Worm (Caenorhabditis elegans): ENCODE measurements around the gene camt-1.

Gene camt-1

DNA sequence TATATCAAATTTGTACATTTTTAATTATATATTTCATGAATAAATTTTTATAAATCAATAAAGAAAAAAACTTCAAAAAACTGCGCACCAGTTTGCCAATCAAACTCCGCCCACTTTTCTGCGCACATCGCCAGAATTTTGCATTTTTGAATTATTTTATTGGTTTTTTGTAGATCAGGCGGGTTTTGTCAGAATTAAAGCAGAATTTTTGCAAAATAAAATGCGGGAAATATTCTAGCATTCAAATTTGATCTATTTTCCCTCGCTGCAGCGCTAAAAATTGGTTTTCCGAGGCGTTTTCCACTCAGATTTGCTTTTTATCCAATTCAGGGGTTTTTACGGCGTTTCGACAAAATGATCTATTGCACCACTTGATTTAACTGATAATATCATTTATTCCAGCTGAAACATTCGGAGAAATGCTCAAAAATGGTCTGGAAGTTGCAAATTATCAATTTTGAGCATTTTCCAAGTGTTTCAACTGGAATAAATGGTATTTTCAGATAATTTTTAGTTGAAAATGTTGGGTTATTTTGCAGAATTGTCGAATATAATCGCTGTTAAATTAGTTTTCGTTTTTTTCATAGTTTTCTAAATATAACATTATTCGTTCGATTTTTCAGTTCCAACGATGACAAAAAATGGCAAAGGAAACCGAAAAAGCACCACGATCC lies 33.8 kb downstream of the camt-1 start, which contains the start of gene W06B4.1:
TSS of gene W06B4.1 (plus strand) at position 624 of the 674 bp plus-strand sequence.
- TF ChIP-seq dao-5 (tag; optimal IDR thresholded peaks at IDR 0.05) (no peak), him-1 (tag; optimal IDR thresholded peaks at IDR 0.05) (no peak), W03F9.2 (tag; optimal IDR thresholded peaks at IDR 0.05) (no peak)

DNA sequence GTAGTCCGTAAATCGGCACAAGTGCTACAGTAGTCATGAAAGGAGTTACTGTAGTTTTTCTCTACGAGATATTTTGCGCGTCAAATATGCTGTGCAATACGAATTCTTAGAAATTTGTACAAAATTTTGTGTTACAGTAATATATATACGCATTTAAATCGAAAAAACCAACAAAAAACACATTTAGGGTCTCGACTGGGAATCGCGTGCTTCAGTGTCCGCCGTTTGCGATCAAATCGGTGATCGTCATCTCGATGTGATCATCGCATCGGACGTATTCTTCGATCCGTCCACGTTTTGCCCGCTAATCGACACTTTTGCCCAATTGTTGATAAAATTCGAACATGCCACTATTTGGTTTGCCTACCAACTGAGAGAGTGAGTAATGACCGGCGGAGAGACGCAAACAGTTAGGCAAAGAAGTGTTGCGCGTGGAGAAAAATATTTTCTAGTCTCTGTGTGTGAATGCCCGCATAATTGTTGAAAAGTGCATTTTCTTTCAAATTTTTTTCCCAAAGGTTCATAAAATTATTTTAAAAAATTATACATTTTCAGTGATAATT lies 36.0 kb downstream of the camt-1 start:
- TF ChIP-seq dao-5 (tag; optimal IDR thresholded peaks at IDR 0.05), result no peak
- TF ChIP-seq him-1 (tag; optimal IDR thresholded peaks at IDR 0.05), result no peak
- TF ChIP-seq W03F9.2 (tag; optimal IDR thresholded peaks at IDR 0.05), result no peak

DNA sequence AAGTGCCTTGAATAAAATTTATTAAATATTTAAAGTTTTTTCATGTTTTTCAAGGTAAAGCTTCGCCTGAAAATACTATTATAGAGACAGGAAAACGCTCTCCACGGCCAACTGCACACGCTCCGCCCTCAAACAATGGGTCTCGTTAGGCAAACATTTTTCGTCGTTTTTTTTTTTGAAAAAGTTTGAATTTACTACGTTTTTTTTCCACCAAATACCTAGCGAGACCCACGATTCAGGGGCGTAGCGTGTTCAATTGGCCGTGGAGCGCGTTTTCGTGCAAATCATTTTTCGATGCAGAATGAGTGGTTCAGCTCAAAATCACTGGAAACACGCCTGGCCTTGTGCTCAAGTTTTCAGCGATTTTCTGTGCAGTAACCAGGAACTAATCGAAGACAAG lies 37.1 kb downstream of the camt-1 start, which contains the start of gene W06B4.2:
TSS of gene W06B4.2 (plus strand) at position 301 of the 400 bp plus-strand sequence.
- TF ChIP-seq dao-5 (tag; optimal IDR thresholded peaks at IDR 0.05) (no peak), W03F9.2 (tag; optimal IDR thresholded peaks at IDR 0.05) (no peak), him-1 (tag; optimal IDR thresholded peaks at IDR 0.05) (no peak)

DNA sequence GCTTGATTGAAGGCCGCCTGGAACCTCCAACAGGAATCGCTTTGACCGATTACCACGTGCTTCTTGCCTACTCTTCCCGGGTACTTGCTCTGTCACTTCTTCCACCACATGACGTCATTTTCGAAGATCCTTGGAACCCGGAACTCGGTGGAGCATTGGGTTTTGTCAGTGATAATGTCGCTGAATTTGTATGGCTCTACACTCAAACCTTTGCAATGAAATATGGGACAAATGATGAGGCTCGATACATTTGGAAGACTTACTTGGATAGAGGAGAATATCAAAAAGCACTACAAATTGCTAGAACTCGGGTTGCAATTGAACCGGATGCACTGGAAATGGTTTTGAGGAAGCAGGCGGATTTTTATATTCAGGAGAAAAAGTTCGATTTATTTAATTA lies 42.1 kb downstream of the camt-1 start:
- TF ChIP-seq W03F9.2 (tag; optimal IDR thresholded peaks at IDR 0.05) (no peak), him-1 (tag; optimal IDR thresholded peaks at IDR 0.05) (no peak), dao-5 (tag; optimal IDR thresholded peaks at IDR 0.05) (no peak)

DNA sequence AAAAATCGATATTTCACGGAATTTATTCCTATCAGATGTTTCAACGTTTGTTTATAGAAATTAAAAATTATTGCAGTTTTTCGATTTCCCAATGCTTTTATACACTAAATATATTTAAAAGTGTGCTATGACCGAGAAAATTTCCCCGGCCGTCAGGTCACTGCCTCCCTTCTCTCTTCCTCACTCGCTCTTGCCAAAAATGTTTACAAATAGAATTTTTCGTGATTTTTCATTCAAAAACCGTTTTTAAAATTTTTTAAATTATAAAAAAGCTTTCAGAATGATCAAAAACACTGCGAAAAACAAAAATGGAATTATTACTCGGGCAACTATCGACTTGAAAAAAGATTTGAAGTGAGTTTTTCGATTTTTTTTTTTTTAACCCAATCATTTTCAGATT lies 44.1 kb downstream of the camt-1 start, which contains the start of the genes T12C9.7 and vps-18:
TSS of gene T12C9.7 (minus strand) at position 101 of the 400 bp plus-strand sequence.
TSS of gene vps-18 (plus strand) at position 280 of the 400 bp plus-strand sequence.
- TF ChIP-seq W03F9.2 (tag; optimal IDR thresholded peaks at IDR 0.05), result no peak
- no peak for TF ChIP-seq him-1 (tag; optimal IDR thresholded peaks at IDR 0.05)
- TF ChIP-seq dao-5 (tag; optimal IDR thresholded peaks at IDR 0.05), result no peak

DNA sequence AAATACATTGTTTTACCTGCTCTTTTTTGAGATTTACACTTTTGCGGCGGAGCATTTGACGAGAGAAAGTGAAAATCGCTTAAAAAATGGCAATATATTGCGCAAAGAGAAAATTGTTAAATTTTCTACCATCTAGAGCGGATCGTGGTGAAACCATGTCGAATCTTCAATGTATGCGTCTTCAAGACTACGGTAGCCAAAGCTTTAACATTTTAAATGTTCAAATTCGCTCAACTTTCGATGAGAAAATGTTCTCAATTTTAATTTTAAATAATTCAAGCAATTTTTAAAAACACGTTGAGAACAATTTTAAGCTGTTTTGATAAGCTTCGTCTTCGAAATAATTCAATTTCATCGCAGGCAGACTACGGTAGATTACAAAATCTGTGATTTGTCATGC lies 44.6 kb downstream of the camt-1 start:
- TF ChIP-seq dao-5 (tag; optimal IDR thresholded peaks at IDR 0.05), result no peak
- no peak for TF ChIP-seq W03F9.2 (tag; optimal IDR thresholded peaks at IDR 0.05)

DNA sequence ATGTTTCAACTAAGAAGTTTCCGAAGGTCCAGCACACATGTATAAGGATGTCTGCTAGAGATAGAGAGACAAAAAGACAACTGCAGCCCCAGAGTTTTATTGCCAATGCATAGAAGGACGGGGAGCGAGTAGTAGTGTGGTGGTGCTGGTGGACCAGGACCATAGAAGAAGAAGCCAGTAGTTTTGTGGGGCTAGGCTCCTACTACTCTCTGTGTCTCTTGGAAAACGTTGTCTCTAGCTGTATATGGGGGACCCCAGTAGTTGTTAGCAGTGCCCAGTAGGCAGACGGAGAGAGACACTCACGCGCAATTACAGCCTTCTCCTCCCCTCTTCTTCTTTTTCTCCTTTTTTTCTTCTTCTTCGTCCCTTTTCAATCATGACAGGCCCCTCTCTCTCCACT lies 48.9 kb downstream of the camt-1 start:
- TF ChIP-seq dao-5 (tag; optimal IDR thresholded peaks at IDR 0.05) (no peak), him-1 (tag; optimal IDR thresholded peaks at IDR 0.05) (peak; percentile 80), W03F9.2 (tag; optimal IDR thresholded peaks at IDR 0.05) (no peak)

DNA sequence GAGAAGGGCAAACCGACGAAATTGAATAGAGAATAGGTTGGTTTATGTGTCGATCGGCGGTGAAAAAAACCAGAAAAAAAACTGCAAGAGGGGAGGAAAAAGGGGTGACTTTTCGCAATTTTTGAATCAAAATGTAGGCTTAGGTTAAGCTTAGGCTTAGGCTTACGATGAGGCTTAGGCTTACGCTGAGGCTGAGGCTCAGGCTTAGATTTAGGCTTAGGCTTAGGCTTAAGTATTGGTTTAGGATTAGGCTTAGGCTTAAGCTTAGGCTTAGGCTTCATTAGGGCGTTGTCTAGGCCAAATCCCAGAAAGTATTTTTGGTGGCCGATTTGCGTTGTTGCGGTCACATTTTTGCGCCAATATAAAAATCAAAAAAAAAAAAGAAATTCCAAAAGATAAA lies 50.1 kb downstream of the camt-1 start:
- TF ChIP-seq him-1 (tag; optimal IDR thresholded peaks at IDR 0.05), result no peak
- TF ChIP-seq W03F9.2 (tag; optimal IDR thresholded peaks at IDR 0.05), result no peak
- no peak for TF ChIP-seq dao-5 (tag; optimal IDR thresholded peaks at IDR 0.05)

DNA sequence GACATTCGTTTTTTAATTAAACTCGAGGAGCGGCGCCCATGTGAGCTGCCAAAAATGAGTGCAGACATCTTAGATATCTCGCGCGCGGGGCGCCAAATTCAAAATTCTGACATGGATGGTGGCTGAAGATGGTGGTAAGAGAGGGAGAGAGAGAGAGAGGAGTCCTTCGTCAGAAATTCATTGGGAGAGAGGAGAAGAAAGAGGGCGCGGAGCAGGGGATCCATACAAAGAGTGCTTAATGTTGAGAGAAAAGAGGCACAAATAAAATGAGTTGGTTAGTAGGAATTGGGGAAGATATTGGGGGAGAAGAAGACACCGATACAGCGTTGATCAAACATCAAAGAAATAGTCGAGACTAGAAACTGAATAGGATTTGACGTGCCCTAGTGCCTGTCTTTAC lies 51.5 kb downstream of the camt-1 start:
- TF ChIP-seq him-1 (tag; optimal IDR thresholded peaks at IDR 0.05), result no peak
- TF ChIP-seq dao-5 (tag; optimal IDR thresholded peaks at IDR 0.05), result no peak
- no peak for TF ChIP-seq W03F9.2 (tag; optimal IDR thresholded peaks at IDR 0.05)

DNA sequence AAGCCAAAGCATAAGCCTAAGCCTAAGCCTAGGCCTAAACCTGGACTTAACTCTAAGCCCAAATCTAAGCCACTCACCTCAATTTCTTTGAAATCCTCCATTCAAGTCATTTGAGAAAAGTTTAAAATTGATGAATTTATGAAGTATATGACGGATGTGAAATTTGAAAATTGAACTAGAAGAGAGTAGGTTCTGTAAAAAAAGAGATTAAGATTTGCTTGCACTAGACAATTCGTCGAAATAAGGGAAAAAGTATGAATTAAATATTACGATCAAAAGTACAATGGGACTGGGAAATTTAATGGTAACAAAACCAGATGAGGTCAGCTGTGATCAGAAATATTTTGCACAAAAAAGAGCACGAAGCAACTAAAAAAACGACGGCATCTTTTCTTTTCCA lies 51.9 kb downstream of the camt-1 start, which contains the start of gene twk-2:
TSS of gene twk-2 (minus strand) at position 101 of the 400 bp plus-strand sequence.
- TF ChIP-seq dao-5 (tag; optimal IDR thresholded peaks at IDR 0.05), result no peak
- TF ChIP-seq W03F9.2 (tag; optimal IDR thresholded peaks at IDR 0.05), result no peak
- no peak for TF ChIP-seq him-1 (tag; optimal IDR thresholded peaks at IDR 0.05)

DNA sequence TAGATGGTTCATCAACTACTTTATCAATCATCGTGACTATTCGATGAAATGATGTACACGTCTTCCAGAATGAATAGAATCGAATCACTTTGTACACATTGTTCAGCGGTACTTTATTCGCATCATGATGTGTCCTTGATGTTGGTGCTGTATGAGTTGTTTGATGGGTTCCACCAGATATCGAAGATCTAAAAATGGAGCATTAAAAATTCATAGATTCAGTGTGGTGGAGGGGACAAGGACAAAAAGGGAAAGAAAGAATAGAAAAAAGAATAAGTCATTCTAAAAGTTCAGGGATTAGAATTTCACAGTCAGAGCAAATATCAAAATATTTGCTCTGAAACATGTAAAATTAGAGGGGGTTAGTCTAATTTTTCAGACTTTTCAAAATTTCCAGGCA lies 60.1 kb downstream of the camt-1 start:
- TF ChIP-seq W03F9.2 (tag; optimal IDR thresholded peaks at IDR 0.05), result no peak
- TF ChIP-seq him-1 (tag; optimal IDR thresholded peaks at IDR 0.05), result no peak

DNA sequence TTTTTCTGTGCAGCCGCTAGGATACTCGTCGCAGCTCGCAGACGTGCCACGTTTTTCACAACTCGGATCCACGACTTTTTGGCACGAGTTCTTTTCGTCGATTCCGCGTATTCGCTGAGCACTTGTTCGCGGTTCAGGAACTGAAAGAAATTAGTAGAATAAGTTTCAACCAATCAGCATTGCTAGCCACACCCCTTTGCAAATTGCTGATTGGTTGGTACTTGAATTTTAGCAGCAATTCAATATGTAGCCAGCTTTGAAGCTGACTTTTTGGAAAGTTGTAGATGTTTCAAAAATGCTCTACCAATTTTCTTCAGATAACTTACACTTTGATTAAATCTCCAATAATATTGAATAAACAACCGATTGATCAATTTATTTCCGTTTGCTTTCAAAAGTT lies 63.7 kb downstream of the camt-1 start:
- TF ChIP-seq dao-5 (tag; optimal IDR thresholded peaks at IDR 0.05), result no peak
